Fruit fly (Drosophila melanogaster) whole organism, prepupa: Measurements from ENCODE around the gene CG13116.

Experiments
- Blimp-1 ChIP-seq: fragments of 200-800 bp; sonication (Bioruptor generic); optimal IDR thresholded peaks from 3 replicates; lab custom pipeline; 2017; ENCODE audit warnings: missing biosample characterization, missing genetic modification characterization, mild to moderate bottlenecking, moderate library complexity, missing genetic modification reagents
- CG10631 ChIP-seq: fragments of 200-800 bp; sonication (Bioruptor generic); optimal IDR thresholded peaks from 2 replicates; lab custom pipeline; 2016; ENCODE audit warnings: missing biosample characterization, missing genetic modification characterization
- CG10669 ChIP-seq: fragments of 200-800 bp; sonication (Bioruptor generic); optimal IDR thresholded peaks from 3 replicates; lab custom pipeline; 2018; ENCODE audit warnings: missing biosample characterization, mild to moderate bottlenecking, missing genetic modification characterization, moderate library complexity
- CG11294 ChIP-seq: fragments of 200-800 bp; sonication (Bioruptor generic); IDR thresholded peaks from 2 replicates; pipeline ENCODE4 v1.3.6; 2022; ENCODE audit warnings: missing biosample characterization, missing genetic modification characterization
- CG11762 ChIP-seq: fragments of 200-800 bp; sonication (Bioruptor generic); optimal IDR thresholded peaks from 3 replicates; lab custom pipeline; 2016; ENCODE audit warnings: missing biosample characterization, missing genetic modification characterization; ENCODE audit not compliant: insufficient read depth
- CG15336 ChIP-seq: fragments of 200-800 bp; sonication (Bioruptor generic); IDR thresholded peaks from 2 replicates; pipeline ENCODE4 v1.3.6; 2022; ENCODE audit warnings: missing biosample characterization, missing genetic modification characterization
- CG1621 ChIP-seq: fragments of 200-800 bp; sonication (Bioruptor generic); optimal IDR thresholded peaks from 3 replicates; lab custom pipeline; 2018; ENCODE audit warnings: missing biosample characterization, mild to moderate bottlenecking, missing genetic modification characterization
- CG3032 ChIP-seq: fragments of 200-800 bp; optimal IDR thresholded peaks from 2 replicates; lab custom pipeline; 2019; ENCODE audit warnings: missing biosample characterization, mild to moderate bottlenecking, missing genetic modification characterization, moderate library complexity
- CG31627 ChIP-seq: fragments of 200-800 bp; sonication (Bioruptor generic); optimal IDR thresholded peaks from 3 replicates; lab custom pipeline; 2016; ENCODE audit warnings: missing biosample characterization, missing genetic modification characterization
- CG32006 ChIP-seq: fragments of 200-800 bp; sonication (Bioruptor generic); optimal IDR thresholded peaks from 3 replicates; lab custom pipeline; 2017; ENCODE audit warnings: missing biosample characterization, mild to moderate bottlenecking, missing genetic modification characterization
- CG34406 ChIP-seq: fragments of 200-800 bp; sonication (Bioruptor generic); optimal IDR thresholded peaks from 3 replicates; lab custom pipeline; 2016; ENCODE audit warnings: missing biosample characterization, missing genetic modification characterization
- CG6163 ChIP-seq: fragments of 200-800 bp; sonication (Bioruptor generic); IDR thresholded peaks from 3 replicates; pipeline ENCODE4 v1.3.6; 2022; ENCODE audit warnings: missing biosample characterization, missing genetic modification characterization
- CG6276 ChIP-seq: fragments of 200-800 bp; sonication (Bioruptor generic); optimal IDR thresholded peaks from 2 replicates; lab custom pipeline; 2017; ENCODE audit warnings: missing biosample characterization, mild to moderate bottlenecking, missing genetic modification characterization
- CG6792 ChIP-seq: fragments of 200-800 bp; sonication (Bioruptor generic); optimal IDR thresholded peaks from 3 replicates; lab custom pipeline; 2016; ENCODE audit warnings: missing biosample characterization, missing genetic modification characterization
- CG6808 ChIP-seq: fragments of 200-800 bp; sonication (Bioruptor generic); optimal IDR thresholded peaks from 3 replicates; lab custom pipeline; 2017; ENCODE audit warnings: missing biosample characterization, missing genetic modification characterization, mild to moderate bottlenecking, moderate library complexity, missing genetic modification reagents
- CG6854 ChIP-seq: fragments of 200-800 bp; sonication (Bioruptor generic); optimal IDR thresholded peaks from 2 replicates; lab custom pipeline; 2017; ENCODE audit warnings: missing biosample characterization, mild to moderate bottlenecking, missing genetic modification characterization
- CG7368 ChIP-seq: fragments of 200-800 bp; sonication (Bioruptor generic); optimal IDR thresholded peaks from 3 replicates; lab custom pipeline; 2016; ENCODE audit warnings: missing biosample characterization, missing genetic modification characterization
- CG8119 ChIP-seq: fragments of 200-800 bp; sonication (Bioruptor generic); IDR thresholded peaks from 3 replicates; pipeline ENCODE4 v1.3.6; 2022; ENCODE audit warnings: missing biosample characterization, missing genetic modification characterization
- CG8319 ChIP-seq: fragments of 200-800 bp; sonication (Bioruptor generic); optimal IDR thresholded peaks from 3 replicates; lab custom pipeline; 2016; ENCODE audit warnings: missing biosample characterization, missing genetic modification characterization
- CG8632 ChIP-seq: fragments of 200-800 bp; sonication (Bioruptor generic); optimal IDR thresholded peaks from 3 replicates; lab custom pipeline; 2016; ENCODE audit warnings: missing biosample characterization, missing genetic modification characterization
- CG9139 ChIP-seq: fragments of 200-800 bp; sonication (Bioruptor generic); optimal IDR thresholded peaks from 3 replicates; lab custom pipeline; 2017; ENCODE audit warnings: missing biosample characterization, mild to moderate bottlenecking, missing genetic modification characterization
- Eip75B ChIP-seq: fragments of 200-800 bp; sonication (Bioruptor generic); optimal IDR thresholded peaks from 3 replicates; lab custom pipeline; 2016; ENCODE audit warnings: missing biosample characterization, missing genetic modification characterization
- Eip78C ChIP-seq: fragments of 200-800 bp; sonication (Bioruptor generic); peaks from one replicate; lab custom pipeline; 2016; ENCODE audit warnings: missing biosample characterization, missing genetic modification characterization
- Ets96B ChIP-seq: fragments of 200-800 bp; optimal IDR thresholded peaks from 2 replicates; lab custom pipeline; 2019; ENCODE audit warnings: missing biosample characterization, mild to moderate bottlenecking, missing genetic modification characterization, moderate library complexity
- Gug ChIP-seq: fragments of 200-800 bp; sonication (Bioruptor generic); IDR thresholded peaks from 2 replicates; pipeline ENCODE4 v1.3.6; 2022; ENCODE audit warnings: missing biosample characterization, missing genetic modification characterization
- Hr38 ChIP-seq: sonication (Bioruptor generic); optimal IDR thresholded peaks from 2 replicates; lab custom pipeline; 2016; ENCODE audit warnings: missing biosample characterization, missing genetic modification characterization
- Hr39 ChIP-seq: fragments of 200-800 bp; sonication (Bioruptor generic); optimal IDR thresholded peaks from 2 replicates; lab custom pipeline; 2016; ENCODE audit warnings: missing biosample characterization, missing genetic modification characterization
- OdsH ChIP-seq: fragments of 200-800 bp; sonication (Bioruptor generic); optimal IDR thresholded peaks from 3 replicates; lab custom pipeline; 2016; ENCODE audit warnings: missing biosample characterization, missing genetic modification characterization
- Smox ChIP-seq: fragments of 200-800 bp; sonication (Bioruptor generic); optimal IDR thresholded peaks from 3 replicates; lab custom pipeline; 2016; ENCODE audit warnings: missing biosample characterization, missing genetic modification characterization
- Sox14 ChIP-seq: fragments of 200-800 bp; sonication (Bioruptor generic); optimal IDR thresholded peaks from 3 replicates; lab custom pipeline; 2016; ENCODE audit warnings: missing biosample characterization, missing genetic modification characterization
- Sox15 ChIP-seq: fragments of 200-800 bp; sonication (Bioruptor generic); optimal IDR thresholded peaks from 3 replicates; lab custom pipeline; 2016; ENCODE audit warnings: missing biosample characterization, missing genetic modification characterization
- achi ChIP-seq: fragments of 200-800 bp; sonication (Bioruptor generic); optimal IDR thresholded peaks from 3 replicates; lab custom pipeline; 2016; ENCODE audit warnings: missing biosample characterization, missing genetic modification characterization
- acj6 ChIP-seq: fragments of 200-800 bp; sonication (Bioruptor generic); optimal IDR thresholded peaks from 3 replicates; lab custom pipeline; 2016; ENCODE audit warnings: missing biosample characterization, missing genetic modification characterization
- dac ChIP-seq: fragments of 200-800 bp; sonication (Bioruptor generic); optimal IDR thresholded peaks from 2 replicates; lab custom pipeline; 2017; ENCODE audit warnings: missing biosample characterization, mild to moderate bottlenecking, missing genetic modification characterization
- eg ChIP-seq: fragments of 200-800 bp; sonication (Bioruptor generic); IDR thresholded peaks from 3 replicates; pipeline ENCODE4 v1.3.6; 2022; ENCODE audit warnings: missing biosample characterization, missing genetic modification characterization
- fd59A ChIP-seq: fragments of 200-800 bp; sonication (Bioruptor generic); optimal IDR thresholded peaks from 2 replicates; lab custom pipeline; 2017; ENCODE audit warnings: missing biosample characterization, mild to moderate bottlenecking, missing genetic modification characterization, missing genetic modification reagents
- fd85E ChIP-seq: fragments of 200-800 bp; sonication (Bioruptor generic); optimal IDR thresholded peaks from 3 replicates; lab custom pipeline; 2016; ENCODE audit warnings: missing biosample characterization, missing genetic modification characterization
- fkh ChIP-seq: fragments of 200-800 bp; sonication (Bioruptor generic); optimal IDR thresholded peaks from 3 replicates; lab custom pipeline; 2017; ENCODE audit warnings: missing biosample characterization, mild to moderate bottlenecking, missing genetic modification characterization, moderate library complexity
- lz ChIP-seq: fragments of 200-800 bp; sonication (Bioruptor generic); optimal IDR thresholded peaks from 3 replicates; lab custom pipeline; 2016; ENCODE audit warnings: missing biosample characterization, missing genetic modification characterization
- net ChIP-seq: fragments of 200-800 bp; sonication (Bioruptor generic); optimal IDR thresholded peaks from 3 replicates; lab custom pipeline; 2016; ENCODE audit warnings: missing biosample characterization, missing genetic modification characterization
- pdm3 ChIP-seq: fragments of 200-800 bp; sonication (Bioruptor generic); optimal IDR thresholded peaks from 3 replicates; lab custom pipeline; 2016; ENCODE audit warnings: missing biosample characterization, missing genetic modification characterization
- spab ChIP-seq: fragments of 200-800 bp; sonication (Bioruptor generic); optimal IDR thresholded peaks from 2 replicates; lab custom pipeline; 2017; ENCODE audit warnings: missing biosample characterization, mild to moderate bottlenecking, missing genetic modification characterization, missing genetic modification reagents
- ss ChIP-seq, 2 experiments: fragments of 200-800 bp; sonication (Bioruptor generic); optimal IDR thresholded peaks; 2 replicates in 1 of 2; 3 replicates in 1 of 2; lab custom pipeline; 2017 to 2018; ENCODE audit warnings: mild to moderate bottlenecking in 2 of 2, missing biosample characterization in 2 of 2, missing genetic modification characterization in 2 of 2, moderate library complexity in 1 of 2
- svp ChIP-seq: fragments of 200-800 bp; sonication (Bioruptor generic); peaks from one replicate; lab custom pipeline; 2016; ENCODE audit warnings: missing biosample characterization, missing genetic modification characterization
- topi ChIP-seq: fragments of 200-800 bp; sonication (Bioruptor generic); optimal IDR thresholded peaks from 3 replicates; lab custom pipeline; 2016; ENCODE audit warnings: missing biosample characterization, missing genetic modification characterization
- vri ChIP-seq: fragments of 200-800 bp; sonication (Bioruptor generic); optimal IDR thresholded peaks from 3 replicates; lab custom pipeline; 2016; ENCODE audit warnings: missing biosample characterization, mild to moderate bottlenecking, missing genetic modification characterization

The CG13116 gene

DNA sequence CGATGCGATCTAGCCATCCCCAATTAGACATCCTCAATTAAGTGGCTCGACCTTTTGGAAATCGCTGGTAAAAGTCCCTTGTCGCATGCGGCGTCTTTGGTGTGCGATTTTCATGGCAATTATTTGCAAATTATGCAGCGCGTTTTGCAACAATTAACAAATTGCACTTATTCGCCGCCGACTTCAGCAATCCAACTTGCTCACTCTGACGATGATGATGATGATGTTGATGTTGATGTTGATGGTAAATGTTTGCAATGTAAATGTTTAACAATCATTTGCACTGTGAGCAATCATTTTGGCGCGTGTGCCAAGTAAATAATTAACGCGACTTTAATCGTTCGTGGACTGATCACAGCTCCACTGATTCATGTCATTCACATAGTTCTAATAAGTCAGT is 4.4 kb downstream of the CG13116 start (continued):
- TF ChIP-seq spab (no peak), fkh (GFP tag; lab: Kevin White, UChicago) (no peak), net (no peak), CG6276 (GFP tag; lab: Kevin White, UChicago) (no peak), CG9139 (GFP tag; lab: Kevin White, UChicago) (no peak), vri (no peak), eg (GFP tag; lab: Robert Waterston, UW) (0 out of 3 replicates have a peak, but pooled peaks have one; percentile 21), Eip75B (GFP tag; lab: Kevin White, UChicago) (no peak), Ets96B (no peak), CG7368 (GFP tag; lab: Kevin White, UChicago) (peak; percentile 37), Hr39 (GFP tag; lab: Kevin White, UChicago) (no peak), lz (no peak), dac (GFP tag; lab: Kevin White, UChicago) (no peak), achi (GFP tag; lab: Kevin White, UChicago) (peak; percentile 15), CG10669 (peak; percentile 20), CG6808 (GFP tag; lab: Kevin White, UChicago) (no peak), Gug (GFP tag; lab: Robert Waterston, UW) (no peak), CG31627 (no peak), CG11762 (GFP tag; lab: Kevin White, UChicago) (no peak), CG34406 (GFP tag; lab: Kevin White, UChicago) (peak; percentile 38), svp (GFP tag; lab: Kevin White, UChicago) (no peak), ss (GFP tag; optimal IDR thresholded peaks at IDR 0.05; lab: Kevin White, UChicago) (peak in 1 of 2 experiments; percentile 8), Sox14 (no peak), CG6792 (no peak), Sox15 (GFP tag; lab: Kevin White, UChicago) (no peak), fd85E (GFP tag; lab: Kevin White, UChicago) (no peak), Eip78C (GFP tag; lab: Kevin White, UChicago) (peak; percentile 77), Smox (GFP tag; lab: Kevin White, UChicago) (no peak)

- TF ChIP-seq CG34406 (GFP tag; lab: Kevin White, UChicago) (peak; percentile 48), CG32006 (GFP tag; lab: Kevin White, UChicago) (peak; percentile 68), eg (GFP tag; lab: Robert Waterston, UW) (peak; percentile 54; the same call in 2 of the 3 replicates), CG3032 (tag; lab: Kevin White, UChicago) (peak; percentile 32), CG11294 (no peak), CG15336 (GFP tag; lab: Robert Waterston, UW) (peak; percentile 34; the same call in 1 of the 2 replicates), CG8119 (GFP tag; lab: Robert Waterston, UW) (peak; percentile 31; the same call in 1 of the 3 replicates), Smox (GFP tag; lab: Kevin White, UChicago) (peak; percentile 37), topi (peak; percentile 59), CG6792 (peak; percentile 55), Hr39 (GFP tag; lab: Kevin White, UChicago) (peak; percentile 48), svp (GFP tag; lab: Kevin White, UChicago) (peak; percentile 88), vri (no peak), CG6163 (GFP tag; lab: Robert Waterston, UW) (peak; percentile 68), fd59A (GFP tag; lab: Kevin White, UChicago) (peak; percentile 51), CG10631 (peak; percentile 28), CG7368 (GFP tag; lab: Kevin White, UChicago) (peak; percentile 5), OdsH (GFP tag; lab: Kevin White, UChicago) (peak; percentile 16), spab (peak; percentile 35), Gug (GFP tag; lab: Robert Waterston, UW) (peak; percentile 22; the same call in 1 of the 2 replicates), CG8632 (GFP tag; lab: Kevin White, UChicago) (peak; percentile 23), ss (GFP tag; optimal IDR thresholded peaks at IDR 0.05; lab: Kevin White, UChicago) (peak in 1 of 2 experiments; percentile 23), Eip78C (GFP tag; lab: Kevin White, UChicago) (peak; percentile 89), Hr38 (GFP tag; lab: Kevin White, UChicago) (no peak), Sox14 (peak; percentile 29), lz (peak; percentile 65), CG11762 (GFP tag; lab: Kevin White, UChicago) (peak; percentile 18), CG1621 (no peak), acj6 (GFP tag; lab: Kevin White, UChicago) (peak; percentile 42), Eip75B (GFP tag; lab: Kevin White, UChicago) (peak; percentile 49), pdm3 (GFP tag; lab: Kevin White, UChicago) (peak; percentile 39), CG8319 (GFP tag; lab: Kevin White, UChicago) (peak; percentile 5), fkh (GFP tag; lab: Kevin White, UChicago) (no peak), CG6276 (GFP tag; lab: Kevin White, UChicago) (peak; percentile 37), CG6854 (no peak), achi (GFP tag; lab: Kevin White, UChicago) (peak; percentile 12), Sox15 (GFP tag; lab: Kevin White, UChicago) (peak; percentile 4), Blimp-1 (GFP tag; lab: Kevin White, UChicago) (peak; percentile 12)
Measured at dm6 chr2L:9736000-9736695, 6.4 kb downstream of the CG13116 start, which contains the start of gene CG13117. CG13117 (plus strand) TSS chr2L:9736645.
